Worm (Caenorhabditis elegans): ENCODE data around the gene nex-1.

nex-1 gene

DNA sequence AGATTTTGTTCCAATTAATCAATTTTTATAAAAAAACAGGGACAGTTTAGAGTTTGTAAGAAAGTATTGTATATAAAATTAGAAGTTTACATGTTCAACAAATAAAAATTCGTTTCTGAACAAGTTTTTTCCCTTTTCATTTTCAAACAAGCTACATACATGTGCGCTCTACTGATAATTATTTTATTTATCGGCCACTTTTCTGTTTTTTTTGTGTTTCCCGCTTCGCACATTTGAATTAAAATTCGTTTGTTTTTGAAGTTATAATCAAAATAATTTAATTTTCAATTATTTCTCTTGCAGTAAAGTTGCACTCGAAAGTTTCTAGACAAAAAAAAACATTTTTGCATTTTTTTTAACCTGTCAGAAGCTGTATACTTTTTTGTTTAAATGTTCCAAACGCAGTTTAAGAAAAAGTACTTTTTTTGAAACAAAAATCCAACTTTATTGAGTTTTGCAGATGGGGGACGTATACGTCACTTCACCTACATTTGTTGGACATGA lies 34.7 kb upstream of the nex-1 start, which contains the start of gene hira-1:
TSS of gene hira-1 (plus strand) at position 454 of the 504 bp plus-strand sequence.
- TF ChIP-seq zag-1 (tag; optimal IDR thresholded peaks at IDR 0.05) (no peak), F44E2.7 (GFP tag; IDR thresholded peaks at IDR 0.05) (no peak), zfp-3 (GFP tag; conservative IDR thresholded peaks at IDR 0.05) (no peak), lin-38 (GFP tag; IDR thresholded peaks at IDR 0.05) (peak; percentile 75), R02D3.7 (tag; optimal IDR thresholded peaks at IDR 0.05) (no peak), hlh-30 (tag; optimal IDR thresholded peaks at IDR 0.05; ENCODE audit: insufficient read depth) (peak; percentile 39), lsy-2 (tag; optimal IDR thresholded peaks at IDR 0.05) (peak in 1 of 2 experiments; percentile 65), vab-7 (GFP tag; IDR thresholded peaks at IDR 0.05) (no peak), nhr-10 (tag; optimal IDR thresholded peaks at IDR 0.05) (no peak), nhr-42 (GFP tag; IDR thresholded peaks at IDR 0.05) (no peak), ces-1 (GFP tag; optimal IDR thresholded peaks at IDR 0.05) (peak; percentile 6), ztf-7 (tag; optimal IDR thresholded peaks at IDR 0.05) (peak; percentile 9), dve-1 (tag; optimal IDR thresholded peaks at IDR 0.05; ENCODE audit: insufficient read depth) (peak; percentile 33), Y48G9A.11 (GFP tag; IDR thresholded peaks at IDR 0.05) (no peak), fkh-10 (GFP tag; optimal IDR thresholded peaks at IDR 0.05) (no peak), daf-8 (GFP tag; IDR thresholded peaks at IDR 0.05) (no peak), Y75B8A.6 (GFP tag; IDR thresholded peaks at IDR 0.05) (no peak), pqm-1 (tag; optimal IDR thresholded peaks at IDR 0.05) (no peak), nhr-77 (tag; optimal IDR thresholded peaks at IDR 0.05) (no peak), ceh-82 (tag; optimal IDR thresholded peaks at IDR 0.05) (no peak), madf-5 (GFP tag; IDR thresholded peaks at IDR 0.05) (no peak), dpl-1 (GFP tag; optimal IDR thresholded peaks at IDR 0.05) (peak; percentile 77), aly-2 (tag; optimal IDR thresholded peaks at IDR 0.05) (no peak), mep-1 (tag; optimal IDR thresholded peaks at IDR 0.05) (peak; percentile 28), tra-1 (GFP tag; IDR thresholded peaks at IDR 0.05) (no peak), mes-2 (tag; optimal IDR thresholded peaks at IDR 0.05; ENCODE audit: poor library complexity, severe bottlenecking) (peak; percentile 63), T26A8.4 (GFP tag; IDR thresholded peaks at IDR 0.05) (no peak), lim-7 (GFP tag; IDR thresholded peaks at IDR 0.05) (no peak), dmd-8 (GFP tag; IDR thresholded peaks at IDR 0.05) (no peak), ceh-62 (tag; optimal IDR thresholded peaks at IDR 0.05) (no peak), F49E8.2 (tag; optimal IDR thresholded peaks at IDR 0.05; ENCODE audit: borderline replicate concordance) (no peak), F37D6.2 (tag; optimal IDR thresholded peaks at IDR 0.05) (no peak)

DNA sequence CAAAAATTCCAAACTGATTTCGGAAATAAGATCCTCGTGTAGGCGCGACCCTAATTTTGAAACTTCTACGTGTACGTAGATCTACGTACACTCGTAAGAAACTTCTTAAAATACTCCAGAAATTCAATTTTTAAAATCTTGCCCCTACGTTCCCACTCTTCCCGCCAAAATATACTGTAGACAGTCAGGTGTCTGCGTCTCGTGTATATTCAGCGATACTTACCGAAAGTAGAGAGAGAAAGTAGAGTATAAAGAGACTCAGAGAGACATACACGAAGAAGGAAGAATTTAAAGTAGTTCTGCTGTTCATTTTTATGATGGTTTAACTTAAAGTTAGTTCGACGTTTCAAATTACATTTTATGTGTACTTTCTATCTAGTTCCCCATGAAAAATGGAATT lies 32.2 kb upstream of the nex-1 start:
- TF ChIP-seq hlh-30 (tag; optimal IDR thresholded peaks at IDR 0.05; ENCODE audit: insufficient read depth) (peak; percentile 39), lsy-2 (tag; optimal IDR thresholded peaks at IDR 0.05) (no peak)

DNA sequence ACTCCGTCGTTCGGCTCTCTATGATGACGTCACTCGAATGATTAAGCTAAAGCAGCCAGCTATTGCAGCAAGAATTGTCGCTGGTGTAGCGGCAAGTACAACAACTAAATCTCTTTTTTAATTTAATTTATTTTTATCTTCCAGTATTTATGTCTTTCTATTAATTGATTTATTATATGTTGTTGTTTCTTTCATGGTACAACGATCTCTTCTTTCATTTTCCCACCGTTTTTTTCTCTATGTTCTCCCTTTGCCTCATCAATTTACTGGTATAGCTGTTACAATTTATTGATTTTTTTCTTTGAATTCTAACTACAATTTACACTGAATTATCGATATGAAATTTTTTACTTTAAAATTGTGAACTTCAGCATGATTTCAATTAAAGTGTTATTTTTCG lies 29.7 kb upstream of the nex-1 start, which contains the start of gene moc-6:
TSS of gene moc-6 (plus strand) at position 301 of the 400 bp plus-strand sequence.
- TF ChIP-seq ztf-7 (tag; optimal IDR thresholded peaks at IDR 0.05) (no peak), mxl-2 (GFP tag; conservative IDR thresholded peaks at IDR 0.05) (no peak), nhr-28 (tag; optimal IDR thresholded peaks at IDR 0.05) (no peak), nhr-6 (tag; optimal IDR thresholded peaks at IDR 0.05) (no peak), ceh-62 (tag; optimal IDR thresholded peaks at IDR 0.05) (no peak), mxl-3 (GFP tag; optimal IDR thresholded peaks at IDR 0.05) (no peak), sdz-12 (GFP tag; optimal IDR thresholded peaks at IDR 0.05) (no peak), R02D3.7 (tag; optimal IDR thresholded peaks at IDR 0.05) (no peak), attf-4 (tag; optimal IDR thresholded peaks at IDR 0.05) (no peak), nhr-76 (tag; optimal IDR thresholded peaks at IDR 0.05) (no peak), dpl-1 (GFP tag; optimal IDR thresholded peaks at IDR 0.05) (no peak), dmd-8 (GFP tag; IDR thresholded peaks at IDR 0.05) (no peak), ceh-44 (GFP tag; IDR thresholded peaks at IDR 0.05) (no peak), F26F4.8 (GFP tag; conservative IDR thresholded peaks at IDR 0.05) (no peak)

All from whole organism, L4 larva.